Fruit fly (Drosophila melanogaster) S2 (cell line): ENCODE data around the gene Antdh.

Source experiments
- CG8478 ChIP-seq: fragments of >200 bp; optimal IDR thresholded peaks from 2 replicates; lab custom pipeline; 2018
- CTCF ChIP-seq, 2 experiments: fragments of >200 bp; optimal IDR thresholded peaks; 2 replicates each; lab custom pipeline; 2018

- TF ChIP-seq CG8478 (lab: Kevin White, UChicago) (no peak), CTCF (optimal IDR thresholded peaks at IDR 0.05; lab: Kevin White, UChicago) (no peak)
Measured at dm6 chrX:11140163-11140562, 28.7 kb downstream of the Antdh start, which contains the start of gene ssp7.
